Worm (Caenorhabditis elegans) whole organism, midembryonic: ENCODE results near the gene elpc-3.

Experiments
- T22C8.4 ChIP-seq: fragments of 200-800 bp; sonication (Bioruptor generic); IDR thresholded peaks from 2 replicates; pipeline ENCODE4 v1.3.6; 2022; ENCODE audit warnings: missing genetic modification characterization, missing compliant biosample characterization
- cog-1 ChIP-seq: sonication (generic microtip); optimal IDR thresholded peaks from 2 replicates; lab custom pipeline; 2016; ENCODE audit warnings: missing genetic modification characterization, missing compliant biosample characterization
- flt-1 ChIP-seq: fragments of 200-800 bp; sonication (Bioruptor generic); IDR thresholded peaks from 2 replicates; pipeline ENCODE4 v1.3.6; 2022; ENCODE audit warnings: missing genetic modification characterization, missing compliant biosample characterization
- klf-2 ChIP-seq: fragments of 200-800 bp; sonication (Bioruptor generic); conservative IDR thresholded peaks from 2 replicates; pipeline ENCODE4 v1.3.6; 2022; ENCODE audit warnings: missing genetic modification reagents, missing genetic modification characterization, missing compliant biosample characterization
- med-1 ChIP-seq: sonication (generic microtip); optimal IDR thresholded peaks from 2 replicates; lab custom pipeline; 2017; ENCODE audit warnings: missing genetic modification characterization, mild to moderate bottlenecking, missing compliant biosample characterization, antibody characterized with exemption, missing genetic modification reagents; ENCODE audit not compliant: insufficient read depth
- ref-1 ChIP-seq: fragments of 200-800 bp; sonication (Bioruptor generic); conservative IDR thresholded peaks from 2 replicates; pipeline ENCODE4 v1.3.6; 2022; ENCODE audit warnings: missing genetic modification reagents, missing genetic modification characterization, missing compliant biosample characterization
- tab-1 ChIP-seq: fragments of 200-800 bp; sonication (Bioruptor generic); IDR thresholded peaks from 2 replicates; pipeline ENCODE4 v1.3.6; 2022; ENCODE audit warnings: missing genetic modification characterization, missing compliant biosample characterization
- ztf-23 ChIP-seq: fragments of 200-800 bp; sonication (Bioruptor generic); IDR thresholded peaks from 2 replicates; pipeline ENCODE4 v1.3.6; 2022; ENCODE audit warnings: missing genetic modification reagents, missing genetic modification characterization, missing compliant biosample characterization
- ztf-29 ChIP-seq: fragments of 200-800 bp; sonication (Bioruptor generic); IDR thresholded peaks from 2 replicates; pipeline ENCODE4 v1.3.6; 2022; ENCODE audit warnings: missing genetic modification reagents, missing genetic modification characterization, missing compliant biosample characterization

elpc-3 gene

ce11 chrV:12181310-12181709 is at the start of gene elpc-3:
Gene elpc-3, minus strand, starts transcription at chrV:12181410.
- TF ChIP-seq klf-2 (GFP tag; lab: Robert Waterston, UW) = no peak
- TF ChIP-seq T22C8.4 (GFP tag; lab: Robert Waterston, UW) = no peak
- TF ChIP-seq tab-1 = no peak

ce11 chrV:12213027-12213426 is 31.8 kb upstream of the elpc-3 start, which contains the start of gene vab-8:
Gene vab-8, plus strand, starts transcription at chrV:12213327.
- TF ChIP-seq flt-1 (GFP tag; lab: Robert Waterston, UW) = no peak
- no peak for TF ChIP-seq klf-2 (GFP tag; lab: Robert Waterston, UW)
- TF ChIP-seq tab-1 = no peak
- no peak for TF ChIP-seq T22C8.4 (GFP tag; lab: Robert Waterston, UW)

- no peak for TF ChIP-seq T22C8.4 (GFP tag; lab: Robert Waterston, UW)
- TF ChIP-seq ztf-29 = no peak
- TF ChIP-seq tab-1 = no peak
- no peak for TF ChIP-seq cog-1 (tag; lab: Kevin White, UChicago)
- TF ChIP-seq klf-2 (GFP tag; lab: Robert Waterston, UW) = no peak
- no peak for TF ChIP-seq med-1 (GFP tag; lab: Kevin White, UChicago)
- TF ChIP-seq ref-1 = no peak
- TF ChIP-seq flt-1 (GFP tag; lab: Robert Waterston, UW) = no peak
- TF ChIP-seq ztf-23 (GFP tag; lab: Robert Waterston, UW) = no peak
Measured at ce11 chrV:12211090-12211489, 29.9 kb upstream of the elpc-3 start.

- TF ChIP-seq ref-1 (no peak), cog-1 (tag; lab: Kevin White, UChicago) (no peak), med-1 (GFP tag; lab: Kevin White, UChicago) (no peak), flt-1 (GFP tag; lab: Robert Waterston, UW) (no peak), ztf-23 (GFP tag; lab: Robert Waterston, UW) (no peak), T22C8.4 (GFP tag; lab: Robert Waterston, UW) (no peak), klf-2 (GFP tag; lab: Robert Waterston, UW) (no peak), tab-1 (no peak), ztf-29 (no peak)
Measured at ce11 chrV:12209951-12210350, 28.7 kb upstream of the elpc-3 start.

ce11 chrV:12208678-12209077 is 27.5 kb upstream of the elpc-3 start:
- TF ChIP-seq klf-2 (GFP tag; lab: Robert Waterston, UW) (no peak), ztf-23 (GFP tag; lab: Robert Waterston, UW) (no peak), tab-1 (no peak), ref-1 (no peak)

- no peak for TF ChIP-seq ztf-23 (GFP tag; lab: Robert Waterston, UW)
- no peak for TF ChIP-seq med-1 (GFP tag; lab: Kevin White, UChicago)
- TF ChIP-seq klf-2 (GFP tag; lab: Robert Waterston, UW) = no peak
- TF ChIP-seq ztf-29 = no peak
- no peak for TF ChIP-seq T22C8.4 (GFP tag; lab: Robert Waterston, UW)
- no peak for TF ChIP-seq ref-1
- TF ChIP-seq cog-1 (tag; lab: Kevin White, UChicago) = no peak
- no peak for TF ChIP-seq flt-1 (GFP tag; lab: Robert Waterston, UW)
- TF ChIP-seq tab-1 = no peak
Measured at ce11 chrV:12199474-12199873, 18.3 kb upstream of the elpc-3 start.

- TF ChIP-seq ref-1 (no peak), flt-1 (GFP tag; lab: Robert Waterston, UW) (no peak)
Measured at ce11 chrV:12198545-12198944, 17.3 kb upstream of the elpc-3 start, which contains the start of gene lon-3. Gene lon-3, minus strand, starts transcription at chrV:12198645.

ce11 chrV:12197748-12198147 is 16.5 kb upstream of the elpc-3 start:
- TF ChIP-seq klf-2 (GFP tag; lab: Robert Waterston, UW) (no peak), tab-1 (no peak), ref-1 (no peak), med-1 (GFP tag; lab: Kevin White, UChicago) (no peak)

ce11 chrV:12196659-12197058 is 15.4 kb upstream of the elpc-3 start:
- no peak for TF ChIP-seq ref-1
- TF ChIP-seq med-1 (GFP tag; lab: Kevin White, UChicago) = no peak

ce11 chrV:12195845-12196244 is 14.6 kb upstream of the elpc-3 start, which contains the start of gene ZK836.3:
Gene ZK836.3, minus strand, starts transcription at chrV:12195945.
- TF ChIP-seq med-1 (GFP tag; lab: Kevin White, UChicago) (no peak), cog-1 (tag; lab: Kevin White, UChicago) (no peak), ref-1 (no peak), T22C8.4 (GFP tag; lab: Robert Waterston, UW) (no peak), ztf-23 (GFP tag; lab: Robert Waterston, UW) (no peak), klf-2 (GFP tag; lab: Robert Waterston, UW) (no peak), tab-1 (no peak), ztf-29 (no peak)

ce11 chrV:12194275-12194674 is 13.1 kb upstream of the elpc-3 start, which contains the start of gene ogdh-2:
Gene ogdh-2, plus strand, starts transcription at chrV:12194507.
- TF ChIP-seq T22C8.4 (GFP tag; lab: Robert Waterston, UW) = no peak
- TF ChIP-seq flt-1 (GFP tag; lab: Robert Waterston, UW) = no peak
- no peak for TF ChIP-seq ztf-29
- TF ChIP-seq med-1 (GFP tag; lab: Kevin White, UChicago) = no peak
- no peak for TF ChIP-seq cog-1 (tag; lab: Kevin White, UChicago)
- no peak for TF ChIP-seq ref-1
- TF ChIP-seq tab-1 = no peak
